Fruit fly (Drosophila melanogaster) whole organism, adult: Measurements from ENCODE around the gene CG5883.

Experiments used
- CG11617 ChIP-seq: fragments of 200-800 bp; sonication (Bioruptor generic); optimal IDR thresholded peaks from 2 replicates; lab custom pipeline; 2017; ENCODE audit warnings: mild to moderate bottlenecking, missing biosample characterization, missing genetic modification reagents, missing genetic modification characterization
- CG12768 ChIP-seq: fragments of 200-800 bp; sonication (Bioruptor generic); optimal IDR thresholded peaks from 2 replicates; lab custom pipeline; 2017; ENCODE audit warnings: missing biosample characterization, missing genetic modification characterization, mild to moderate bottlenecking, moderate library complexity, missing genetic modification reagents
- CG14711 ChIP-seq: fragments of 200-800 bp; sonication (Bioruptor generic); optimal IDR thresholded peaks from 2 replicates; lab custom pipeline; 2018; ENCODE audit warnings: missing biosample characterization, mild to moderate bottlenecking, missing genetic modification characterization, moderate library complexity
- CG1620 ChIP-seq: fragments of 200-800 bp; sonication (Bioruptor generic); optimal IDR thresholded peaks from 2 replicates; lab custom pipeline; 2016; ENCODE audit warnings: missing biosample characterization, missing genetic modification characterization
- CG33017 ChIP-seq: fragments of 200-800 bp; sonication (Bioruptor generic); optimal IDR thresholded peaks from 2 replicates; lab custom pipeline; 2018; ENCODE audit warnings: missing biosample characterization, mild to moderate bottlenecking, missing genetic modification characterization, moderate library complexity
- CG5204 ChIP-seq: fragments of 200-800 bp; sonication (Bioruptor generic); optimal IDR thresholded peaks from 2 replicates; lab custom pipeline; 2016; ENCODE audit warnings: missing biosample characterization, missing genetic modification characterization
- CG7045 ChIP-seq: fragments of 200-800 bp; sonication (Bioruptor generic); optimal IDR thresholded peaks from 2 replicates; lab custom pipeline; 2017; ENCODE audit warnings: missing biosample characterization, mild to moderate bottlenecking, missing genetic modification characterization
- CG7101 ChIP-seq: fragments of 200-800 bp; sonication (Bioruptor generic); optimal IDR thresholded peaks from 2 replicates; lab custom pipeline; 2018; ENCODE audit warnings: missing biosample characterization, mild to moderate bottlenecking, missing genetic modification characterization, moderate library complexity
- Clk ChIP-seq: fragments of 200-800 bp; sonication (Bioruptor generic); optimal IDR thresholded peaks from 2 replicates; lab custom pipeline; 2017; ENCODE audit warnings: missing biosample characterization, missing genetic modification characterization
- Crg-1 ChIP-seq: fragments of 200-800 bp; sonication (Bioruptor generic); optimal IDR thresholded peaks from 2 replicates; lab custom pipeline; 2016; ENCODE audit warnings: missing biosample characterization, missing genetic modification characterization
- Hr96 ChIP-seq: fragments of 200-800 bp; sonication (Bioruptor generic); optimal IDR thresholded peaks from 2 replicates; lab custom pipeline; 2016; ENCODE audit warnings: missing biosample characterization, missing genetic modification characterization
- Mnt ChIP-seq: fragments of 200-800 bp; sonication (Bioruptor generic); optimal IDR thresholded peaks from 2 replicates; lab custom pipeline; 2016; ENCODE audit warnings: missing biosample characterization, mild to moderate bottlenecking, missing genetic modification characterization
- bab1 ChIP-seq: fragments of 200-800 bp; sonication (Bioruptor generic); optimal IDR thresholded peaks from 3 replicates; lab custom pipeline; 2019; ENCODE audit warnings: missing biosample characterization, mild to moderate bottlenecking, missing genetic modification characterization, moderate library complexity
- cic ChIP-seq: fragments of 200-800 bp; sonication (Bioruptor generic); optimal IDR thresholded peaks from 2 replicates; lab custom pipeline; 2017; ENCODE audit warnings: missing biosample characterization, mild to moderate bottlenecking, missing genetic modification characterization, moderate library complexity
- cnc ChIP-seq, 2 experiments: fragments of >200 bp; optimal IDR thresholded peaks; 2 replicates each; lab custom pipeline; 2017
- kay ChIP-seq: fragments of 200-800 bp; sonication (Bioruptor generic); peaks from one replicate; lab custom pipeline; 2016; ENCODE audit warnings: missing biosample characterization, missing genetic modification characterization, borderline replicate concordance
- ovo ChIP-seq: fragments of 200-800 bp; sonication (Bioruptor generic); optimal IDR thresholded peaks from 2 replicates; lab custom pipeline; 2016; ENCODE audit warnings: missing biosample characterization, missing genetic modification characterization
- pad ChIP-seq: fragments of 200-800 bp; sonication (Bioruptor generic); optimal IDR thresholded peaks from 3 replicates; lab custom pipeline; 2017; ENCODE audit warnings: missing biosample characterization, missing genetic modification characterization, mild to moderate bottlenecking, moderate library complexity, missing genetic modification reagents
- tj ChIP-seq: fragments of 200-800 bp; sonication (Bioruptor generic); optimal IDR thresholded peaks from 3 replicates; lab custom pipeline; 2017; ENCODE audit warnings: missing biosample characterization, mild to moderate bottlenecking, missing genetic modification characterization, moderate library complexity
- toe ChIP-seq: fragments of 200-800 bp; sonication (Bioruptor generic); optimal IDR thresholded peaks from 2 replicates; lab custom pipeline; 2016; ENCODE audit warnings: missing biosample characterization, missing genetic modification characterization

CG5883 gene

DNA sequence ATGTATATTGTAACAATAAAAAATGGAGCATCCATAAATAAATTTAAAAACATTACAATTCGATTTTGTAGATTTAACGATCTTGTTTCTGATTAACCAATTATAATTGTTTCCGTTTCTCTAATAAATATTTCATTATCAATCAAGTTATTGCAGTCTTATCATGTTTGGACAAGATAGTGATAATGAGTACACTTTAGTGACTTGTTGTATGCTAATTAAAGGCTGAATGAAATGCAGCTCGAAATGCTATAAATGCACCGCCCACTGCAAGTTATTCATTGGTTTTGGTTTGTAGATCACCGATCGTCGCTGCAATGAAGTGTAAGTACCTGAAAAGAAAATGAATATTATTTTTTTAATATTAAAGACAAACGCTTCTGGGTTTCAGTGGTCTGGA, 30.0 kb upstream of the CG5883 start, which contains the start of gene CG14125:
CG14125 (plus strand) TSS at position 301 of the 400 bp plus-strand sequence.
- no peak for TF ChIP-seq Hr96 (GFP tag; lab: Kevin White, UChicago)
- TF ChIP-seq pad = no peak
- no peak for TF ChIP-seq CG7045
- TF ChIP-seq CG5204 (GFP tag; lab: Kevin White, UChicago) = no peak
- no peak for TF ChIP-seq Mnt (GFP tag; lab: Kevin White, UChicago)
- no peak for TF ChIP-seq kay (GFP tag; lab: Kevin White, UChicago)
- TF ChIP-seq CG1620 (GFP tag; lab: Kevin White, UChicago) = no peak
- TF ChIP-seq Clk (GFP tag; lab: Kevin White, UChicago) = no peak
- TF ChIP-seq CG7101 (tag; lab: Kevin White, UChicago) = no peak
- no peak for TF ChIP-seq CG14711 (tag; lab: Kevin White, UChicago)
- no peak for TF ChIP-seq CG11617 (GFP tag; lab: Kevin White, UChicago)
- no peak for TF ChIP-seq cnc (optimal IDR thresholded peaks at IDR 0.05; lab: Kevin White, UChicago)

DNA sequence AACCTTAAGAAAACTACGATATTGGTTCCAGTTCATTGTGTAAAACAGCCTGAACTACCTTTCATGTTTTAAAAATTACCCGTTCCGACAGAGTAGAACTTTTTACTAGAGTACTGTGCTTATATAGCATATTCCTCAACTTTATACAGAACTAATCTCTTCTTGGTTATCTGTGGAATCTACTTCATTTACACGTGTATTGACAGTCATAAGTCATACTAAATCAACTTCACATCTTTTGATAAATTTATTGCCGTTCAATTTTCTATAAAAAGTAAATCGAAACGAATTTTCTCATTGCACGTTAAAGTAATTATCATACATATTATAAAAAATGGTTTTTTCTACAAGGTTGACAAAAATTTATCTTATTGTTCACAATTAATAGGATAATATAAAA, 29.0 kb upstream of the CG5883 start, which contains the start of gene CG42397:
CG42397 (minus strand) TSS at position 101 of the 400 bp plus-strand sequence.
- TF ChIP-seq CG5204 (GFP tag; lab: Kevin White, UChicago) = no peak
- TF ChIP-seq Crg-1 (GFP tag; lab: Kevin White, UChicago) = no peak
- TF ChIP-seq CG7101 (tag; lab: Kevin White, UChicago) = peak; percentile 29
- TF ChIP-seq CG33017 (tag; lab: Kevin White, UChicago) = peak; percentile 23
- TF ChIP-seq cnc (optimal IDR thresholded peaks at IDR 0.05; lab: Kevin White, UChicago) = no peak
- no peak for TF ChIP-seq cic (GFP tag; lab: Kevin White, UChicago)
- no peak for TF ChIP-seq tj
- no peak for TF ChIP-seq Clk (GFP tag; lab: Kevin White, UChicago)
- TF ChIP-seq CG14711 (tag; lab: Kevin White, UChicago) = peak; percentile 39
- TF ChIP-seq toe (GFP tag; lab: Kevin White, UChicago) = no peak
- TF ChIP-seq CG1620 (GFP tag; lab: Kevin White, UChicago) = no peak

DNA sequence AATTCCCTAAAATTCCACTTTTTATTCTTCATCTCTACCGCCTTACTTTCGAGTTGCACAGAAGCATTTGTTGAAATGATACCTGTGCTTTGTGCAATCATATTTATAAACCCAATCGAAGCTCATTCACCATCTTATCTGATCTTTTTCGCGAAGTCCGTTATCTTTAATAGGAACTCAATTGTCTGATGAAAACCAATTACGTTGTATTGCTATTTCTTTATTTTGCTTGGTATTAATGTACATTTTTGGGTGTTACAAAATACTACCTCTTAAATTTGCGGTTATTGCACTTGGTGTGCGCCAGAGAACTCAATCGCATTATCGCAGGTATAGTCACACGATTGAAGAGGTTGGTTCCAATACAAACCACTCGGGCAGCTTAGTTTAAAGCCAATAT, 28.2 kb upstream of the CG5883 start, which contains the start of gene Muc68E:
Muc68E (minus strand) TSS at position 101 of the 400 bp plus-strand sequence.
- TF ChIP-seq Hr96 (GFP tag; lab: Kevin White, UChicago) = no peak
- no peak for TF ChIP-seq Clk (GFP tag; lab: Kevin White, UChicago)
- TF ChIP-seq bab1 (GFP tag; lab: Kevin White, UChicago) = no peak
- no peak for TF ChIP-seq CG33017 (tag; lab: Kevin White, UChicago)
- no peak for TF ChIP-seq pad
- no peak for TF ChIP-seq CG12768 (GFP tag; lab: Kevin White, UChicago)
- TF ChIP-seq Mnt (GFP tag; lab: Kevin White, UChicago) = no peak
- TF ChIP-seq CG11617 (GFP tag; lab: Kevin White, UChicago) = no peak
- no peak for TF ChIP-seq ovo (GFP tag; lab: Kevin White, UChicago)
- no peak for TF ChIP-seq kay (GFP tag; lab: Kevin White, UChicago)
- TF ChIP-seq cnc (optimal IDR thresholded peaks at IDR 0.05; lab: Kevin White, UChicago) = no peak
- TF ChIP-seq CG7045 = no peak
- TF ChIP-seq CG1620 (GFP tag; lab: Kevin White, UChicago) = no peak
- TF ChIP-seq toe (GFP tag; lab: Kevin White, UChicago) = no peak
- TF ChIP-seq Crg-1 (GFP tag; lab: Kevin White, UChicago) = no peak
- TF ChIP-seq cic (GFP tag; lab: Kevin White, UChicago) = no peak
- TF ChIP-seq CG5204 (GFP tag; lab: Kevin White, UChicago) = no peak
- TF ChIP-seq CG14711 (tag; lab: Kevin White, UChicago) = no peak
- TF ChIP-seq CG7101 (tag; lab: Kevin White, UChicago) = no peak

DNA sequence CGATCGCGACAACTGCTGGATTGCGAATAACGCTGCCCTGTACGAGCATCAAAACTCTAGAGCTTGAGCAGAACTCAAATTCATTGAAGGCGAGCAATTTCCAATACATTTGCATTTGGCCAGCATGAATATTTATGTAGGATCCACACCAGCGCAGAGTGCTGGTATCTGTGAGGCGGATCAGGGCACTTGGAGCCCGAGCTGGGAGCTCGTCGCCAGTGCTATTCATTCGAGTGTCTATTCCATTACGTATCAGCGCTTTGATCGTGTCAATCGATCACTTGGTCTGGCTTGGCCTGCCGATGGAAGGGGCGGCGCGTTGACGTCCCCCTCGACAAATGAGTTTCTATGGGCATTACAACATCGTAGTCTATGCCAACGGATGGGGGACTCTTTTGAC, 21.5 kb upstream of the CG5883 start, which contains the start of gene prc:
prc (minus strand) TSS at position 28 of the 400 bp plus-strand sequence.
- TF ChIP-seq CG12768 (GFP tag; lab: Kevin White, UChicago) = no peak
- no peak for TF ChIP-seq cnc (optimal IDR thresholded peaks at IDR 0.05; lab: Kevin White, UChicago)
- TF ChIP-seq CG33017 (tag; lab: Kevin White, UChicago) = no peak
- no peak for TF ChIP-seq cic (GFP tag; lab: Kevin White, UChicago)
- no peak for TF ChIP-seq CG7045
- no peak for TF ChIP-seq Mnt (GFP tag; lab: Kevin White, UChicago)
- TF ChIP-seq CG14711 (tag; lab: Kevin White, UChicago) = no peak
- no peak for TF ChIP-seq bab1 (GFP tag; lab: Kevin White, UChicago)
- no peak for TF ChIP-seq tj
- no peak for TF ChIP-seq CG5204 (GFP tag; lab: Kevin White, UChicago)
- TF ChIP-seq CG7101 (tag; lab: Kevin White, UChicago) = no peak
- TF ChIP-seq Crg-1 (GFP tag; lab: Kevin White, UChicago) = no peak
- no peak for TF ChIP-seq CG1620 (GFP tag; lab: Kevin White, UChicago)
- TF ChIP-seq toe (GFP tag; lab: Kevin White, UChicago) = no peak
- TF ChIP-seq pad = no peak
- no peak for TF ChIP-seq ovo (GFP tag; lab: Kevin White, UChicago)
- no peak for TF ChIP-seq Clk (GFP tag; lab: Kevin White, UChicago)
- TF ChIP-seq kay (GFP tag; lab: Kevin White, UChicago) = no peak
- no peak for TF ChIP-seq CG11617 (GFP tag; lab: Kevin White, UChicago)
- no peak for TF ChIP-seq Hr96 (GFP tag; lab: Kevin White, UChicago)

DNA sequence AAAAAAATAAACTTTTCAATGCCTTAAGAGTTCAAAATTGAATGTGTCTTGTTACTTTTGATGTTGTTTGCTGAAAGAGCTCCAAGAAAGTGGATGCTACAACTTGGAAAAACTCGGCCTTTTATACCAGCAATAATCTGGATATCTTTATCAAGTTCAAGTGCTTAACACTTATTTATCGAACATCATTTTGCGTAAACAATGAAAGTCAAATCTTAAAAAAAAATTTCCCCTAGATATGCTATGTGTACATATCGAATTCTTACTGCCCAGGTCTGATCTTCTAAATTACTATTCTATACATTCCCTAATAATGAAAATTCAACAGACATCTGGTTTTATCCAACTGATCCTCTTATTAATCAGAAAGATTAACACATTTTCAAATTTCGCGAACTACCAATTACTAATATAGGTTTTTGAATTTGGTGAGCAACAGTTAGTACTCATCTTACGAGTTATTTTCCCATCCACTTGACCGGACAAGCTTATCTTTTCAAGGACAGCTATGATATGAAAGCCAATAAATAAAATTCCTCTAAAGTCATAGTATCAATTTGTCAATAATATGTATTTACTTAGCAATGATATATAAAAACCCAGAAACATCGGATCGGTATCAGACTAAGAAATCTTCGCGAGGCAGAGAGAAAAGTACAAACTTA, 13.1 kb upstream of the CG5883 start, which contains the start of the genes CG11570 and CG43294:
CG11570 (minus strand) TSS at position 101 of the 665 bp plus-strand sequence.
CG43294 (plus strand) TSS at position 615 of the 665 bp plus-strand sequence.
- TF ChIP-seq Mnt (GFP tag; lab: Kevin White, UChicago) (no peak), CG33017 (tag; lab: Kevin White, UChicago) (no peak), cnc (optimal IDR thresholded peaks at IDR 0.05; lab: Kevin White, UChicago) (no peak), cic (GFP tag; lab: Kevin White, UChicago) (no peak), CG1620 (GFP tag; lab: Kevin White, UChicago) (no peak), tj (no peak), kay (GFP tag; lab: Kevin White, UChicago) (no peak), bab1 (GFP tag; lab: Kevin White, UChicago) (no peak), toe (GFP tag; lab: Kevin White, UChicago) (no peak), pad (no peak), CG5204 (GFP tag; lab: Kevin White, UChicago) (no peak), CG7101 (tag; lab: Kevin White, UChicago) (no peak), CG11617 (GFP tag; lab: Kevin White, UChicago) (no peak), CG7045 (no peak), Clk (GFP tag; lab: Kevin White, UChicago) (no peak), CG12768 (GFP tag; lab: Kevin White, UChicago) (no peak), ovo (GFP tag; lab: Kevin White, UChicago) (no peak), Crg-1 (GFP tag; lab: Kevin White, UChicago) (no peak), Hr96 (GFP tag; lab: Kevin White, UChicago) (no peak), CG14711 (tag; lab: Kevin White, UChicago) (no peak)
